Fruit fly (Drosophila melanogaster): Measurements from ENCODE around the gene Gba1a.

The Gba1a gene

dm6 chr3R:23657357-23658318, 42.8 kb upstream of the Gba1a start (continued):
- TF ChIP-seq run (tag; optimal IDR thresholded peaks at IDR 0.05), result peak; percentile 88
- no peak for TF ChIP-seq hbn (GFP tag; IDR thresholded peaks at IDR 0.05; ENCODE audit: partially characterized antibody)
- TF ChIP-seq tup (GFP tag; optimal IDR thresholded peaks at IDR 0.05), result peak; percentile 47
- TF ChIP-seq btn (GFP tag; optimal IDR thresholded peaks at IDR 0.05), result peak; percentile 19
- no peak for TF ChIP-seq prd (optimal IDR thresholded peaks at IDR 0.05)
- TF ChIP-seq prd (GFP tag; IDR thresholded peaks at IDR 0.05), result peak; percentile 17; the same call in 2 of the 3 replicates
- TF ChIP-seq Lpt (GFP tag; optimal IDR thresholded peaks at IDR 0.05), result no peak
- TF ChIP-seq so (GFP tag; IDR thresholded peaks at IDR 0.05), result peak; percentile 86; the same call in 2 of the 3 replicates
- TF ChIP-seq CG15269 (tag; optimal IDR thresholded peaks at IDR 0.05), result peak; percentile 48
- TF ChIP-seq slbo (GFP tag; IDR thresholded peaks at IDR 0.05), result 0 out of 2 replicates have a peak, but pooled peaks have one; percentile 10
- TF ChIP-seq pros (GFP tag; optimal IDR thresholded peaks at IDR 0.05), result no peak
- peak; percentile 39 for TF ChIP-seq da (GFP tag; optimal IDR thresholded peaks at IDR 0.05)
- peak; percentile 85 for TF ChIP-seq CG3407 (GFP tag; optimal IDR thresholded peaks at IDR 0.05)
- TF ChIP-seq hth (optimal IDR thresholded peaks at IDR 0.05), result no peak
- TF ChIP-seq CG3281 (GFP tag; optimal IDR thresholded peaks at IDR 0.05), result peak; percentile 36
- peak; percentile 69 for TF ChIP-seq Xrp1 (GFP tag; IDR thresholded peaks at IDR 0.05)
- TF ChIP-seq toy (GFP tag; IDR thresholded peaks at IDR 0.05), result no peak
- peak; percentile 20 for TF ChIP-seq CG5245 (GFP tag; optimal IDR thresholded peaks at IDR 0.05)
- no peak for TF ChIP-seq crp (GFP tag; optimal IDR thresholded peaks at IDR 0.05)
- TF ChIP-seq CG11504 (tag; optimal IDR thresholded peaks at IDR 0.05), result peak; percentile 25
- TF ChIP-seq CG9215 (GFP tag; IDR thresholded peaks at IDR 0.05), result no peak
- peak; percentile 78 for TF ChIP-seq nau (GFP tag; optimal IDR thresholded peaks at IDR 0.05)
- TF ChIP-seq yki (optimal IDR thresholded peaks at IDR 0.05), result no peak
- peak; percentile 35 for TF ChIP-seq CG15479 (GFP tag; optimal IDR thresholded peaks at IDR 0.05)
- TF ChIP-seq HLHmδ (GFP tag; optimal IDR thresholded peaks at IDR 0.05), result no peak

dm6 chr3R:23658948-23659347, 41.5 kb upstream of the Gba1a start:
- TF ChIP-seq HLH4C (GFP tag; IDR thresholded peaks at IDR 0.05; ENCODE audit: partially characterized antibody), result no peak

DNA sequence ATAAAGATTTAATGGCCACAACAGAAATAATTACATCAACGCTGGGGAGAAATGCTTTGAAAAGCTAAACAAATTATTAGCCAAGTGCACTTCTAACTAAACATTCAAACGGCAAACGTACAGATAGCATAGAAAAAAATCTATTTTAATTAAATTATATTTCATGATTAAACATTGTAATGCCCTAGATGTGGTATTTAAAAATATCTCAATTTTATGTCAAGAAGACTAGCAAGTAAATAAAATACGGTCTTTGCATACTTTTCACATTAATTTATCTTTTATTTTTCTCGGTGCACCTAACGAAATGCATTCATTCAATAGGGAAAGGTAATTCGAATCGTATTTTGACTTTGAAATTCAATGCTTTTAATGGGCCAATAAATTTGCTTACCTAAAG, 40.8 kb upstream of the Gba1a start:
- no peak for TF ChIP-seq Bgb (GFP tag; IDR thresholded peaks at IDR 0.05; ENCODE audit: partially characterized antibody)
- peak; percentile 3 for TF ChIP-seq D19A (tag; optimal IDR thresholded peaks at IDR 0.05)
- no peak for TF ChIP-seq Opbp (GFP tag; IDR thresholded peaks at IDR 0.05; ENCODE audit: partially characterized antibody)
- no peak for TF ChIP-seq CG8290 (GFP tag; optimal IDR thresholded peaks at IDR 0.05)
- TF ChIP-seq CG8290 (tag; optimal IDR thresholded peaks at IDR 0.05), result no peak
- no peak for TF ChIP-seq Stat92E (GFP tag; optimal IDR thresholded peaks at IDR 0.05)
- no peak for TF ChIP-seq CG11093 (GFP tag; IDR thresholded peaks at IDR 0.05)
- no peak for TF ChIP-seq CG15696 (tag; optimal IDR thresholded peaks at IDR 0.05)
- no peak for TF ChIP-seq CG13287 (GFP tag; IDR thresholded peaks at IDR 0.05; ENCODE audit: partially characterized antibody)
- TF ChIP-seq CG12769 (tag; optimal IDR thresholded peaks at IDR 0.05), result no peak
- peak; percentile 10 for TF ChIP-seq nmo (GFP tag; optimal IDR thresholded peaks at IDR 0.05)
- peak; percentile 35; the same call in 1 of the 2 replicates for TF ChIP-seq CG31441 (GFP tag; IDR thresholded peaks at IDR 0.05)
- no peak for TF ChIP-seq CG1602 (GFP tag; optimal IDR thresholded peaks at IDR 0.05)
- no peak for TF ChIP-seq ftz-f1 (GFP tag; optimal IDR thresholded peaks at IDR 0.05)
- TF ChIP-seq pzg (GFP tag; optimal IDR thresholded peaks at IDR 0.05), result no peak
- TF ChIP-seq repo (GFP tag; optimal IDR thresholded peaks at IDR 0.05), result no peak
- peak; percentile 29 for TF ChIP-seq gsb-n (tag; optimal IDR thresholded peaks at IDR 0.05)
- TF ChIP-seq unpg (GFP tag; optimal IDR thresholded peaks at IDR 0.05), result peak; percentile 37
- TF ChIP-seq CG3847 (GFP tag; IDR thresholded peaks at IDR 0.05), result no peak
- TF ChIP-seq ato (GFP tag; IDR thresholded peaks at IDR 0.05; ENCODE audit: partially characterized antibody), result no peak
- no peak for TF ChIP-seq HHEX (GFP tag; optimal IDR thresholded peaks at IDR 0.05)
- TF ChIP-seq CG17359 (tag; optimal IDR thresholded peaks at IDR 0.05), result peak; percentile 22
